Worm (Caenorhabditis elegans): Measurements from ENCODE around the gene C09B8.3.

DNA sequence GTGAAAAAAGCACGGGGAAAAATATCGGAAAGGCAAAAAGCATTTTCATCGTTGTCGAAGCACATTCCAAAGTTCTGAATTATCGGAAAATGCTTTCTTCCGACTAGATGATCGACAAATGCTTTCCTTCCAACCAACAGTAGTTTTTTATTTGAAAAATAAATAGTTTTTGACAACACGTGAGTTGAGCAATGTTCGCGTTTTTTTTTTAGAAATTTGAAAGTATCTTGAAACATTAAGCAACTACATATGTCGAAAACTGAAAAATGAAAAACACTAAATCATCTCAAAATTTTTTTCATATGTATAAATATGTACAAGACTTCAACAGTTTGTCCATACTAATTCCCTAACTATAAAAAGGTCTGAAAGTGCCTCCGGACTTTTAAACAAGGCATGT, 29.1 kb upstream of the C09B8.3 start, which contains the start of gene hsp-25:
- no peak for TF ChIP-seq nfya-1 (tag; optimal IDR thresholded peaks at IDR 0.05)
- no peak for TF ChIP-seq F13H6.1 (tag; optimal IDR thresholded peaks at IDR 0.05)
- TF ChIP-seq lim-6 (tag; optimal IDR thresholded peaks at IDR 0.05), result no peak
- no peak for TF ChIP-seq fkh-10 (GFP tag; optimal IDR thresholded peaks at IDR 0.05)
- TF ChIP-seq dmd-4 (tag; optimal IDR thresholded peaks at IDR 0.05; ENCODE audit: borderline replicate concordance), result no peak
- no peak for TF ChIP-seq ztf-16 (tag; optimal IDR thresholded peaks at IDR 0.05)
- no peak for TF ChIP-seq pqm-1 (tag; optimal IDR thresholded peaks at IDR 0.05)
- no peak for TF ChIP-seq ama-1 (optimal IDR thresholded peaks at IDR 0.05)
- no peak for TF ChIP-seq nhr-11 (tag; optimal IDR thresholded peaks at IDR 0.05)
- TF ChIP-seq ceh-22 (tag; optimal IDR thresholded peaks at IDR 0.05), result no peak
- no peak for TF ChIP-seq sdc-2 (tag; optimal IDR thresholded peaks at IDR 0.05)
- no peak for TF ChIP-seq ceh-45 (GFP tag; IDR thresholded peaks at IDR 0.05)

Measured in whole organism, late embryonic.